Worm (Caenorhabditis elegans): Measurements from ENCODE around the gene otub-4.
A peak's percentile ranks its signal among the peaks of the same experiment; 100 is the strongest.

otub-4 gene

ce11 chrIV:3385337-3386215 lies 7.6 kb upstream of the otub-4 start, which contains the start of gene mai-2 (continued):
- TF ChIP-seq grh-1 (GFP tag; IDR thresholded peaks at IDR 0.05) (no peak; the same call in 1 of the 2 replicates), ceh-63 (GFP tag; optimal IDR thresholded peaks at IDR 0.05) (no peak), sox-4 (tag; optimal IDR thresholded peaks at IDR 0.05) (no peak), lin-35 (GFP tag; optimal IDR thresholded peaks at IDR 0.05) (peak; percentile 94 to 96), fkh-10 (GFP tag; optimal IDR thresholded peaks at IDR 0.05) (peak; percentile 21), mef-2 (tag; optimal IDR thresholded peaks at IDR 0.05) (no peak), snu-23 (GFP tag; optimal IDR thresholded peaks at IDR 0.05) (peak; percentile 84), elt-3 (tag; optimal IDR thresholded peaks at IDR 0.05) (peak in 2 of 6 experiments; percentile 28 to 29), Y116A8C.19 (tag; optimal IDR thresholded peaks at IDR 0.05; ENCODE audit: borderline replicate concordance) (no peak), fkh-8 (tag; optimal IDR thresholded peaks at IDR 0.05) (peak; percentile 59), unc-86 (tag; optimal IDR thresholded peaks at IDR 0.05) (peak; percentile 60), mab-9 (GFP tag; IDR thresholded peaks at IDR 0.05) (no peak), hlh-17 (GFP tag; optimal IDR thresholded peaks at IDR 0.05; ENCODE audit: borderline replicate concordance) (no peak), ceh-82 (tag; optimal IDR thresholded peaks at IDR 0.05) (peak; percentile 21 to 74 (median 32)), ceh-88 (GFP tag; IDR thresholded peaks at IDR 0.05) (peak; percentile 10; the same call in 1 of the 2 replicates), fkh-4 (tag; optimal IDR thresholded peaks at IDR 0.05; ENCODE audit: borderline replicate concordance) (no peak), C04F5.9 (tag; optimal IDR thresholded peaks at IDR 0.05) (no peak), lsy-2 (tag; optimal IDR thresholded peaks at IDR 0.05) (peak; percentile 80 to 83), nhr-11 (tag; optimal IDR thresholded peaks at IDR 0.05) (peak; percentile 18), blmp-1 (tag; optimal IDR thresholded peaks at IDR 0.05) (peak; percentile 27), egl-27 (tag; optimal IDR thresholded peaks at IDR 0.05) (no peak), nhr-85 (tag) (peak; percentile 63), unc-130 (tag; optimal IDR thresholded peaks at IDR 0.05) (peak; percentile 77), aly-2 (tag; optimal IDR thresholded peaks at IDR 0.05) (peak; percentile 20), nhr-47 (tag; optimal IDR thresholded peaks at IDR 0.05) (peak; percentile 73), xbp-1 (tag; optimal IDR thresholded peaks at IDR 0.05) (peak; percentile 65), lir-3 (tag; optimal IDR thresholded peaks at IDR 0.05; ENCODE audit: poor library complexity) (peak; percentile 36), nhr-71 (tag; optimal IDR thresholded peaks at IDR 0.05) (peak; percentile 80), nhr-90 (tag; optimal IDR thresholded peaks at IDR 0.05; ENCODE audit: poor library complexity) (peak; percentile 41), zip-4 (GFP tag; optimal IDR thresholded peaks at IDR 0.05) (no peak), elt-2 (tag; optimal IDR thresholded peaks at IDR 0.05) (peak; percentile 14), fos-1 (tag; optimal IDR thresholded peaks at IDR 0.05) (peak; percentile 58), ceh-8 (GFP tag; optimal IDR thresholded peaks at IDR 0.05) (peak; percentile 48), sup-37 (GFP tag; optimal IDR thresholded peaks at IDR 0.05) (peak; percentile 28), nhr-20 (tag; optimal IDR thresholded peaks at IDR 0.05) (peak; percentile 66), lin-14 (GFP tag; optimal IDR thresholded peaks at IDR 0.05) (peak; percentile 60)

- TF ChIP-seq irx-1 (tag; optimal IDR thresholded peaks at IDR 0.05): peak; percentile 86
- peak; percentile 97 for TF ChIP-seq unc-86 (tag; optimal IDR thresholded peaks at IDR 0.05)
- no peak for TF ChIP-seq unc-30 (tag; optimal IDR thresholded peaks at IDR 0.05)
- peak; percentile 65 for TF ChIP-seq hpl-2 (GFP tag; optimal IDR thresholded peaks at IDR 0.05)
- peak; percentile 90 for TF ChIP-seq fkh-10 (GFP tag; optimal IDR thresholded peaks at IDR 0.05)
- TF ChIP-seq xbp-1 (tag; optimal IDR thresholded peaks at IDR 0.05): peak; percentile 93
- TF ChIP-seq nhr-20 (tag; optimal IDR thresholded peaks at IDR 0.05): peak; percentile 95
- TF ChIP-seq nhr-237 (tag; optimal IDR thresholded peaks at IDR 0.05): peak; percentile 11
- TF ChIP-seq skn-1 (tag; optimal IDR thresholded peaks at IDR 0.05): peak; percentile 83
- no peak for TF ChIP-seq zag-1 (tag; optimal IDR thresholded peaks at IDR 0.05)
- no peak for TF ChIP-seq nhr-28 (tag; optimal IDR thresholded peaks at IDR 0.05)
- peak; percentile 81 to 83 (median 82) for TF ChIP-seq dpl-1 (GFP tag; optimal IDR thresholded peaks at IDR 0.05)
- TF ChIP-seq tlp-1 (tag; optimal IDR thresholded peaks at IDR 0.05): no peak
- peak; percentile 80 for TF ChIP-seq lin-39 (tag; optimal IDR thresholded peaks at IDR 0.05)
- peak in 2 of 6 experiments; percentile 48 to 57 for TF ChIP-seq elt-3 (tag; optimal IDR thresholded peaks at IDR 0.05)
- peak; percentile 82 for TF ChIP-seq ztf-4 (tag; optimal IDR thresholded peaks at IDR 0.05)
- peak in 1 of 2 experiments; percentile 55 for TF ChIP-seq egl-27 (tag; optimal IDR thresholded peaks at IDR 0.05)
- peak; percentile 89 for TF ChIP-seq nhr-90 (tag; optimal IDR thresholded peaks at IDR 0.05; ENCODE audit: poor library complexity)
- peak; percentile 90 for TF ChIP-seq isw-1 (GFP tag; IDR thresholded peaks at IDR 0.05)
- peak; percentile 78 for TF ChIP-seq sox-4 (tag; optimal IDR thresholded peaks at IDR 0.05)
- no peak for TF ChIP-seq unc-130 (tag; optimal IDR thresholded peaks at IDR 0.05)
- no peak for TF ChIP-seq pag-3 (tag; optimal IDR thresholded peaks at IDR 0.05; ENCODE audit: borderline replicate concordance, insufficient read depth)
Observed at ce11 chrIV:3384593-3384992, 6.7 kb upstream of the otub-4 start.

All from whole organism, L1 larva.